Fruit fly (Drosophila melanogaster) whole organism, embryonic: Measurements from ENCODE around the gene Eno.

ENCODE experiments used
- Aef1 ChIP-seq: fragments of 200-800 bp; sonication (Bioruptor generic); IDR thresholded peaks from 3 replicates; pipeline ENCODE4 v1.3.6; 2022; ENCODE audit warnings: missing biosample characterization, missing genetic modification characterization
- B-H1 ChIP-seq: fragments of 200-800 bp; sonication (Bioruptor generic); IDR thresholded peaks from 3 replicates; pipeline ENCODE4 v1.3.6; 2022; ENCODE audit warnings: missing biosample characterization, missing genetic modification characterization
- CG12942 ChIP-seq: fragments of 200-800 bp; sonication (Bioruptor generic); optimal IDR thresholded peaks from 3 replicates; lab custom pipeline; 2016; ENCODE audit warnings: missing biosample characterization, missing genetic modification characterization
- CG13624 ChIP-seq: fragments of 200-800 bp; sonication (Bioruptor generic); optimal IDR thresholded peaks from 2 replicates; lab custom pipeline; 2016; ENCODE audit warnings: missing biosample characterization, missing genetic modification characterization
- CG1603 ChIP-seq: fragments of 200-800 bp; sonication (Bioruptor generic); optimal IDR thresholded peaks from 2 replicates; lab custom pipeline; 2019; ENCODE audit warnings: missing biosample characterization, mild to moderate bottlenecking, missing genetic modification characterization, moderate library complexity
- CG2116 ChIP-seq: fragments of 200-800 bp; sonication (Bioruptor generic); optimal IDR thresholded peaks from 3 replicates; lab custom pipeline; 2018; ENCODE audit warnings: missing biosample characterization, mild to moderate bottlenecking, missing genetic modification characterization
- CG2199 ChIP-seq: fragments of 200-800 bp; sonication (Bioruptor generic); IDR thresholded peaks from 3 replicates; pipeline ENCODE4 v1.3.6; 2022; ENCODE audit warnings: missing biosample characterization, missing genetic modification characterization
- CG31365 ChIP-seq: fragments of 200-800 bp; sonication (Bioruptor generic); optimal IDR thresholded peaks from 2 replicates; lab custom pipeline; 2018; ENCODE audit warnings: missing biosample characterization, mild to moderate bottlenecking, missing genetic modification characterization
- CG33557 ChIP-seq: fragments of 200-800 bp; sonication (Bioruptor generic); optimal IDR thresholded peaks from 2 replicates; lab custom pipeline; 2019; ENCODE audit warnings: missing biosample characterization, mild to moderate bottlenecking, missing genetic modification characterization, moderate library complexity
- CG3995 ChIP-seq: fragments of 200-800 bp; sonication (Bioruptor generic); optimal IDR thresholded peaks from 3 replicates; lab custom pipeline; 2016; ENCODE audit warnings: missing biosample characterization, missing genetic modification characterization
- CG4617 ChIP-seq: fragments of 200-800 bp; sonication (Bioruptor generic); optimal IDR thresholded peaks from 3 replicates; lab custom pipeline; 2016; ENCODE audit warnings: missing biosample characterization, missing genetic modification characterization, borderline replicate concordance
- CG8944 ChIP-seq: fragments of 200-800 bp; sonication (Bioruptor generic); optimal IDR thresholded peaks from 3 replicates; lab custom pipeline; 2016; ENCODE audit warnings: missing biosample characterization, missing genetic modification characterization
- CHES-1-like ChIP-seq: fragments of 200-800 bp; sonication (Bioruptor generic); optimal IDR thresholded peaks from 2 replicates; lab custom pipeline; 2016; ENCODE audit warnings: missing biosample characterization, missing genetic modification characterization
- CoRest ChIP-seq: fragments of 200-800 bp; sonication (Bioruptor generic); optimal IDR thresholded peaks from 3 replicates; lab custom pipeline; 2018; ENCODE audit warnings: missing biosample characterization, mild to moderate bottlenecking, missing genetic modification characterization, moderate library complexity
- CrebB ChIP-seq: fragments of 200-800 bp; sonication (Bioruptor generic); optimal IDR thresholded peaks from 3 replicates; lab custom pipeline; 2018; ENCODE audit warnings: missing biosample characterization, mild to moderate bottlenecking, missing genetic modification characterization
- Dbx ChIP-seq: fragments of 200-800 bp; sonication (Bioruptor generic); IDR thresholded peaks from 3 replicates; pipeline ENCODE4 v1.3.6; 2022; ENCODE audit warnings: missing biosample characterization, missing genetic modification characterization
- Dref ChIP-seq: fragments of 200-800 bp; sonication (Bioruptor generic); IDR thresholded peaks from 2 replicates; pipeline ENCODE4 v1.3.6; 2022; ENCODE audit warnings: missing biosample characterization, missing genetic modification characterization
- Hr78 ChIP-seq, 2 experiments: fragments of 200-800 bp in 1 of 2; fragments of >200 bp in 1 of 2; sonication (Bioruptor generic) in 1 of 2; optimal IDR thresholded peaks; 2 replicates each; lab custom pipeline; 2017 to 2019; ENCODE audit warnings: missing biosample characterization in 2 of 2, missing genetic modification characterization in 2 of 2, mild to moderate bottlenecking in 1 of 2, moderate library complexity in 1 of 2
- Hsf ChIP-seq: fragments of 200-800 bp; sonication (Bioruptor generic); optimal IDR thresholded peaks from 3 replicates; lab custom pipeline; 2016; ENCODE audit warnings: missing biosample characterization, missing genetic modification characterization
- Myb ChIP-seq: fragments of 200-800 bp; sonication (Bioruptor generic); optimal IDR thresholded peaks from 2 replicates; lab custom pipeline; 2016; ENCODE audit warnings: missing biosample characterization, missing genetic modification characterization
- Nf-YA ChIP-seq: fragments of 200-800 bp; sonication (Bioruptor generic); IDR thresholded peaks from 2 replicates; pipeline ENCODE4 v1.3.6; 2022; ENCODE audit warnings: missing biosample characterization, missing genetic modification characterization
- Ravus ChIP-seq: fragments of 200-800 bp; sonication (Bioruptor generic); IDR thresholded peaks from 2 replicates; pipeline ENCODE4 v1.3.6; 2022; ENCODE audit warnings: missing biosample characterization, missing genetic modification characterization
- Side ChIP-seq: fragments of 200-800 bp; sonication (Bioruptor generic); optimal IDR thresholded peaks from 2 replicates; lab custom pipeline; 2016; ENCODE audit warnings: missing biosample characterization, missing genetic modification characterization
- Six4 ChIP-seq: fragments of 200-800 bp; sonication (Bioruptor generic); optimal IDR thresholded peaks from 2 replicates; lab custom pipeline; 2016; ENCODE audit warnings: missing biosample characterization, missing genetic modification characterization
- Stat92E ChIP-seq, 3 experiments: fragments of >200 bp in 2 of 3; fragments of 200-800 bp in 1 of 3; sonication (Bioruptor generic) in 1 of 3; optimal IDR thresholded peaks; 2 replicates each; lab custom pipeline; 2017 to 2019; ENCODE audit warnings: missing biosample characterization in 3 of 3, missing genetic modification characterization in 3 of 3, mild to moderate bottlenecking in 1 of 3, moderate library complexity in 1 of 3
- Tbp ChIP-seq: fragments of >200 bp; optimal IDR thresholded peaks from 2 replicates; lab custom pipeline; 2018; ENCODE audit warnings: missing biosample characterization, missing genetic modification characterization
- Trl ChIP-seq, 3 experiments: fragments of >200 bp in 2 of 3; fragments of 200-800 bp in 1 of 3; sonication (Bioruptor generic) in 1 of 3; optimal IDR thresholded peaks; 2 replicates in 1 of 3; 3 replicates in 2 of 3; lab custom pipeline; 2016 to 2017; ENCODE audit warnings: missing biosample characterization in 1 of 3, missing genetic modification characterization in 1 of 3
- YL-1 ChIP-seq: fragments of 200-800 bp; sonication (Bioruptor generic); optimal IDR thresholded peaks from 3 replicates; lab custom pipeline; 2017; ENCODE audit warnings: missing biosample characterization, mild to moderate bottlenecking, missing genetic modification characterization
- ab ChIP-seq: fragments of 200-800 bp; sonication (Bioruptor generic); optimal IDR thresholded peaks from 2 replicates; lab custom pipeline; 2016; ENCODE audit warnings: missing biosample characterization, missing genetic modification characterization
- ash1 ChIP-seq: fragments of 200-800 bp; sonication (Bioruptor generic); optimal IDR thresholded peaks from 2 replicates; lab custom pipeline; 2018; ENCODE audit warnings: missing biosample characterization, mild to moderate bottlenecking, missing genetic modification characterization
- bsh ChIP-seq, 2 experiments: fragments of 200-800 bp; sonication (Bioruptor generic); optimal IDR thresholded peaks; 2 replicates each; lab custom pipeline; 2017 to 2018; ENCODE audit warnings: mild to moderate bottlenecking in 2 of 2, missing biosample characterization in 2 of 2, missing genetic modification characterization in 2 of 2, moderate library complexity in 1 of 2
- crp ChIP-seq, 2 experiments: fragments of 200-800 bp; sonication (Bioruptor generic); optimal IDR thresholded peaks; 2 replicates in 1 of 2; 3 replicates in 1 of 2; lab custom pipeline; 2017; ENCODE audit warnings: missing biosample characterization in 2 of 2, missing genetic modification characterization in 2 of 2, mild to moderate bottlenecking in 1 of 2, moderate library complexity in 1 of 2
- dimm ChIP-seq: fragments of 200-800 bp; sonication (Bioruptor generic); IDR thresholded peaks from 2 replicates; pipeline ENCODE4 v1.3.6; 2022; ENCODE audit warnings: missing biosample characterization, missing genetic modification characterization
- dm ChIP-seq: fragments of 200-800 bp; sonication (Bioruptor generic); optimal IDR thresholded peaks from 3 replicates; lab custom pipeline; 2016; ENCODE audit warnings: missing biosample characterization, missing genetic modification characterization
- fd3F ChIP-seq: fragments of 200-800 bp; sonication (Bioruptor generic); optimal IDR thresholded peaks from 2 replicates; lab custom pipeline; 2018; ENCODE audit warnings: missing biosample characterization, mild to moderate bottlenecking, missing genetic modification characterization, moderate library complexity
- inv ChIP-seq: fragments of 200-800 bp; sonication (Bioruptor generic); IDR thresholded peaks from 2 replicates; pipeline ENCODE4 v1.3.6; 2022; ENCODE audit warnings: missing biosample characterization, missing genetic modification characterization; ENCODE audit not compliant: partially characterized antibody
- lab ChIP-seq: fragments of 200-800 bp; sonication (Bioruptor generic); optimal IDR thresholded peaks from 3 replicates; lab custom pipeline; 2017; ENCODE audit warnings: missing biosample characterization, missing genetic modification characterization, mild to moderate bottlenecking, moderate library complexity, missing genetic modification reagents
- nerfin-2 ChIP-seq: fragments of 200-800 bp; sonication (Bioruptor generic); IDR thresholded peaks from 2 replicates; pipeline ENCODE4 v1.3.6; 2022; ENCODE audit warnings: missing biosample characterization, missing genetic modification characterization; ENCODE audit not compliant: partially characterized antibody
- org-1 ChIP-seq: fragments of 200-800 bp; sonication (Bioruptor generic); optimal IDR thresholded peaks from 2 replicates; lab custom pipeline; 2017; ENCODE audit warnings: missing biosample characterization, missing genetic modification characterization
- phol ChIP-seq: fragments of 200-800 bp; sonication (Bioruptor generic); optimal IDR thresholded peaks from 3 replicates; lab custom pipeline; 2018; ENCODE audit warnings: missing biosample characterization, mild to moderate bottlenecking, missing genetic modification characterization, moderate library complexity
- pros ChIP-seq: fragments of 200-800 bp; sonication (Bioruptor generic); optimal IDR thresholded peaks from 3 replicates; lab custom pipeline; 2019; ENCODE audit warnings: missing biosample characterization, mild to moderate bottlenecking, missing genetic modification characterization, moderate library complexity
- run ChIP-seq: fragments of 200-800 bp; sonication (Bioruptor generic); optimal IDR thresholded peaks from 3 replicates; lab custom pipeline; 2018; ENCODE audit warnings: missing biosample characterization, mild to moderate bottlenecking, missing genetic modification characterization
- seq ChIP-seq: fragments of 200-800 bp; sonication (Bioruptor generic); IDR thresholded peaks from 2 replicates; pipeline ENCODE4 v1.3.6; 2022; ENCODE audit warnings: missing biosample characterization, missing genetic modification characterization
- sqz ChIP-seq: fragments of 200-800 bp; sonication (Bioruptor generic); optimal IDR thresholded peaks from 3 replicates; lab custom pipeline; 2018; ENCODE audit warnings: missing biosample characterization, mild to moderate bottlenecking, missing genetic modification characterization
- sug ChIP-seq: fragments of 200-800 bp; optimal IDR thresholded peaks from 2 replicates; lab custom pipeline; 2019; ENCODE audit warnings: missing biosample characterization, mild to moderate bottlenecking, missing genetic modification characterization, moderate library complexity
- tna ChIP-seq: fragments of 200-800 bp; sonication (Bioruptor generic); IDR thresholded peaks from 2 replicates; pipeline ENCODE4 v1.3.6; 2022; ENCODE audit warnings: missing biosample characterization, missing genetic modification characterization; ENCODE audit not compliant: partially characterized antibody
- wor ChIP-seq: fragments of 200-800 bp; sonication (Bioruptor generic); IDR thresholded peaks from 2 replicates; pipeline ENCODE4 v1.3.6; 2022; ENCODE audit warnings: missing biosample characterization, missing genetic modification characterization
- zen2 ChIP-seq: fragments of 200-800 bp; sonication (Bioruptor generic); IDR thresholded peaks from 3 replicates; pipeline ENCODE4 v1.3.6; 2022; ENCODE audit warnings: missing biosample characterization, missing genetic modification characterization; ENCODE audit not compliant: partially characterized antibody

Eno gene

DNA sequence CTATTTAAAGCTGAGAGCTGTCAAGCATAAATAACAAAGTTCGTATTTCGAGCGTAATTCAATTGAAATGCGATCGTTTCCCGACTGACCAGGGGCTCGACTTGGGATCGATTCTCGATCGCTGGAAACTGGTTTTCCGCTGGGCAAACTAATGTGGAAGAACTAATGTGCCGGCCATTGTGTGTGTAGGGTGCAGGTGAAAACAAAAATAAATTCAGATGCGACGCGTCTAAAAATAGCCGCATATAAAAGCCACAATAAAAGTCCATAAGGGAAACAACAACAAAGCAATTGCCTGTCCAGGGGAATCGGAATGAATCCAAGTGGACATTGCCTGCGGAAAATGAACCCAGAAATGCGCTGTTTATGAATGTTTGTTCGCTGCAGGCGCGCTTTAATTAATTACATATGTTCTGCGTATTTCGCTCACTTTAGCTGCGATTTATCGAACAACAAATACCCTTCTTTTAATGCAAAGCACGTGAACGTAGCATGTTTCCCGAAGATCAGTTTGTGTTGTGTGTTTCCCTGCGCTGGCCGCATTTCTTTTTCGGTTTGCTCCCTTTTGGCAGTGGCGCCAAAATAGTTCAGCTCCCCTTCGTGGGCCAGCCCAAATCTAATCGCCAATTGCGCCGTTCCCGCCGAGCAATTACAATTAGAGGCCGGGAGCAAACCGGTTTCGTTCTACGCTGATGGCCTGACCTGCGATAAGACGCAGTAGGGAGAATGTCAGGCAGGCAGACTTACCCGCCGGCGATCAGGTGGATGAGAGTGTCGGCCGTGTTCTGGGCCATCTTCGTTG, 6.1 kb downstream of the Eno start (continued):
- TF ChIP-seq wor (GFP tag; lab: Robert Waterston, UW) (no peak), zen2 (GFP tag; lab: Robert Waterston, UW) (no peak), Hsf (GFP tag; lab: Kevin White, UChicago) (no peak), nerfin-2 (GFP tag; lab: Robert Waterston, UW) (no peak), CG31365 (tag; lab: Kevin White, UChicago) (no peak), phol (tag; lab: Kevin White, UChicago) (no peak), ab (GFP tag; lab: Kevin White, UChicago) (no peak), run (tag; lab: Kevin White, UChicago) (no peak), CG2199 (GFP tag; lab: Robert Waterston, UW) (no peak), CG13624 (peak; percentile 55), Tbp (GFP tag; lab: Kevin White, UChicago) (no peak), Dref (GFP tag; lab: Robert Waterston, UW) (no peak), Stat92E (GFP tag; optimal IDR thresholded peaks at IDR 0.05; lab: Kevin White, UChicago) (peak in 1 of 3 experiments; percentile 11), fd3F (GFP tag; lab: Kevin White, UChicago) (no peak), Hr78 (GFP tag; optimal IDR thresholded peaks at IDR 0.05; lab: Kevin White, UChicago) (no peak), org-1 (GFP tag; lab: Kevin White, UChicago) (no peak), CrebB (tag; lab: Kevin White, UChicago) (no peak), Aef1 (GFP tag; lab: Robert Waterston, UW) (no peak), B-H1 (GFP tag; lab: Robert Waterston, UW) (no peak), YL-1 (GFP tag; lab: Kevin White, UChicago) (no peak), CG33557 (GFP tag; lab: Kevin White, UChicago) (no peak), Ravus (no peak), Side (GFP tag; lab: Kevin White, UChicago) (no peak), CG8944 (peak; percentile 35), CG4617 (GFP tag; lab: Kevin White, UChicago) (no peak), Trl (optimal IDR thresholded peaks at IDR 0.05; lab: Kevin White, UChicago) (no peak), Trl (GFP tag; optimal IDR thresholded peaks at IDR 0.05; lab: Kevin White, UChicago) (no peak), sug (tag; lab: Kevin White, UChicago) (peak; percentile 78), bsh (GFP tag; optimal IDR thresholded peaks at IDR 0.05; lab: Kevin White, UChicago) (peak in 1 of 2 experiments; percentile 52), dm (peak; percentile 6), Six4 (no peak), CG12942 (no peak), sqz (GFP tag; lab: Kevin White, UChicago) (no peak), tna (GFP tag; lab: Robert Waterston, UW) (no peak), lab (GFP tag; lab: Kevin White, UChicago) (peak; percentile 20), seq (GFP tag; lab: Robert Waterston, UW) (no peak), CoRest (tag; lab: Kevin White, UChicago) (peak; percentile 23), CG1603 (tag; lab: Kevin White, UChicago) (peak; percentile 36), CG2116 (GFP tag; lab: Kevin White, UChicago) (no peak), inv (GFP tag; lab: Robert Waterston, UW) (no peak), dimm (no peak), CHES-1-like (GFP tag; lab: Kevin White, UChicago) (no peak), crp (GFP tag; optimal IDR thresholded peaks at IDR 0.05; lab: Kevin White, UChicago) (no peak), Myb (GFP tag; lab: Kevin White, UChicago) (no peak), ash1 (GFP tag; lab: Kevin White, UChicago) (no peak), pros (GFP tag; lab: Kevin White, UChicago) (no peak), Dbx (0 out of 3 replicates have a peak, but pooled peaks have one; percentile 8), CG3995 (GFP tag; lab: Kevin White, UChicago) (no peak), Nf-YA (GFP tag; lab: Robert Waterston, UW) (no peak)
